Worm (Caenorhabditis elegans): ENCODE measurements around the gene C25E10.8.

- TF ChIP-seq sox-4 (tag; optimal IDR thresholded peaks at IDR 0.05) (no peak), fax-1 (tag; optimal IDR thresholded peaks at IDR 0.05) (no peak), ama-1 (optimal IDR thresholded peaks at IDR 0.05) (no peak), hlh-15 (tag; optimal IDR thresholded peaks at IDR 0.05) (no peak), ceh-18 (tag; optimal IDR thresholded peaks at IDR 0.05) (no peak), ceh-24 (tag; optimal IDR thresholded peaks at IDR 0.05) (no peak)
These were observed 28.5 kb upstream of the C25E10.8 start for ce11 chrV:9082350-9082749.
